Fruit fly (Drosophila melanogaster) whole organism, prepupa: ENCODE data around the gene Sas-6.

Experiments used
- Blimp-1 ChIP-seq: fragments of 200-800 bp; sonication (Bioruptor generic); optimal IDR thresholded peaks from 3 replicates; lab custom pipeline; 2017; ENCODE audit warnings: missing biosample characterization, missing genetic modification characterization, mild to moderate bottlenecking, moderate library complexity, missing genetic modification reagents
- CG10669 ChIP-seq: fragments of 200-800 bp; sonication (Bioruptor generic); optimal IDR thresholded peaks from 3 replicates; lab custom pipeline; 2018; ENCODE audit warnings: missing biosample characterization, mild to moderate bottlenecking, missing genetic modification characterization, moderate library complexity
- CG11294 ChIP-seq: fragments of 200-800 bp; sonication (Bioruptor generic); IDR thresholded peaks from 2 replicates; pipeline ENCODE4 v1.3.6; 2022; ENCODE audit warnings: missing biosample characterization, missing genetic modification characterization
- CG15336 ChIP-seq: fragments of 200-800 bp; sonication (Bioruptor generic); IDR thresholded peaks from 2 replicates; pipeline ENCODE4 v1.3.6; 2022; ENCODE audit warnings: missing biosample characterization, missing genetic modification characterization
- CG31627 ChIP-seq: fragments of 200-800 bp; sonication (Bioruptor generic); optimal IDR thresholded peaks from 3 replicates; lab custom pipeline; 2016; ENCODE audit warnings: missing biosample characterization, missing genetic modification characterization
- CG32006 ChIP-seq: fragments of 200-800 bp; sonication (Bioruptor generic); optimal IDR thresholded peaks from 3 replicates; lab custom pipeline; 2017; ENCODE audit warnings: missing biosample characterization, mild to moderate bottlenecking, missing genetic modification characterization
- CG34406 ChIP-seq: fragments of 200-800 bp; sonication (Bioruptor generic); optimal IDR thresholded peaks from 3 replicates; lab custom pipeline; 2016; ENCODE audit warnings: missing biosample characterization, missing genetic modification characterization
- CG3919 ChIP-seq: fragments of 200-800 bp; sonication (Bioruptor generic); optimal IDR thresholded peaks from 3 replicates; lab custom pipeline; 2016; ENCODE audit warnings: missing biosample characterization, missing genetic modification characterization
- CG4318 ChIP-seq: fragments of 200-800 bp; sonication (Bioruptor generic); optimal IDR thresholded peaks from 3 replicates; lab custom pipeline; 2017; ENCODE audit warnings: missing biosample characterization, mild to moderate bottlenecking, missing genetic modification characterization
- CG6792 ChIP-seq: fragments of 200-800 bp; sonication (Bioruptor generic); optimal IDR thresholded peaks from 3 replicates; lab custom pipeline; 2016; ENCODE audit warnings: missing biosample characterization, missing genetic modification characterization
- CG6808 ChIP-seq: fragments of 200-800 bp; sonication (Bioruptor generic); optimal IDR thresholded peaks from 3 replicates; lab custom pipeline; 2017; ENCODE audit warnings: missing biosample characterization, missing genetic modification characterization, mild to moderate bottlenecking, moderate library complexity, missing genetic modification reagents
- CG6854 ChIP-seq: fragments of 200-800 bp; sonication (Bioruptor generic); optimal IDR thresholded peaks from 2 replicates; lab custom pipeline; 2017; ENCODE audit warnings: missing biosample characterization, mild to moderate bottlenecking, missing genetic modification characterization
- CG8119 ChIP-seq: fragments of 200-800 bp; sonication (Bioruptor generic); IDR thresholded peaks from 3 replicates; pipeline ENCODE4 v1.3.6; 2022; ENCODE audit warnings: missing biosample characterization, missing genetic modification characterization
- CG8632 ChIP-seq: fragments of 200-800 bp; sonication (Bioruptor generic); optimal IDR thresholded peaks from 3 replicates; lab custom pipeline; 2016; ENCODE audit warnings: missing biosample characterization, missing genetic modification characterization
- CG9139 ChIP-seq: fragments of 200-800 bp; sonication (Bioruptor generic); optimal IDR thresholded peaks from 3 replicates; lab custom pipeline; 2017; ENCODE audit warnings: missing biosample characterization, mild to moderate bottlenecking, missing genetic modification characterization
- Eip75B ChIP-seq: fragments of 200-800 bp; sonication (Bioruptor generic); optimal IDR thresholded peaks from 3 replicates; lab custom pipeline; 2016; ENCODE audit warnings: missing biosample characterization, missing genetic modification characterization
- Eip78C ChIP-seq: fragments of 200-800 bp; sonication (Bioruptor generic); peaks from one replicate; lab custom pipeline; 2016; ENCODE audit warnings: missing biosample characterization, missing genetic modification characterization
- Eip93F ChIP-seq: fragments of 200-800 bp; sonication (Bioruptor generic); optimal IDR thresholded peaks from 2 replicates; lab custom pipeline; 2016; ENCODE audit warnings: missing biosample characterization, mild to moderate bottlenecking, missing genetic modification characterization
- Ets21C ChIP-seq: fragments of 200-800 bp; sonication (Bioruptor generic); optimal IDR thresholded peaks from 3 replicates; lab custom pipeline; 2016; ENCODE audit warnings: missing biosample characterization, missing genetic modification characterization
- Ets96B ChIP-seq: fragments of 200-800 bp; optimal IDR thresholded peaks from 2 replicates; lab custom pipeline; 2019; ENCODE audit warnings: missing biosample characterization, mild to moderate bottlenecking, missing genetic modification characterization, moderate library complexity
- Gug ChIP-seq: fragments of 200-800 bp; sonication (Bioruptor generic); IDR thresholded peaks from 2 replicates; pipeline ENCODE4 v1.3.6; 2022; ENCODE audit warnings: missing biosample characterization, missing genetic modification characterization
- Hr38 ChIP-seq: sonication (Bioruptor generic); optimal IDR thresholded peaks from 2 replicates; lab custom pipeline; 2016; ENCODE audit warnings: missing biosample characterization, missing genetic modification characterization
- Hr39 ChIP-seq: fragments of 200-800 bp; sonication (Bioruptor generic); optimal IDR thresholded peaks from 2 replicates; lab custom pipeline; 2016; ENCODE audit warnings: missing biosample characterization, missing genetic modification characterization
- Hr4 ChIP-seq: fragments of 200-800 bp; sonication (Bioruptor generic); optimal IDR thresholded peaks from 3 replicates; lab custom pipeline; 2016; ENCODE audit warnings: missing biosample characterization, missing genetic modification characterization
- Lpt ChIP-seq: fragments of 200-800 bp; sonication (Bioruptor generic); optimal IDR thresholded peaks from 3 replicates; lab custom pipeline; 2016; ENCODE audit warnings: missing biosample characterization, missing genetic modification characterization
- Met ChIP-seq: fragments of 200-800 bp; sonication (Bioruptor generic); optimal IDR thresholded peaks from 3 replicates; lab custom pipeline; 2016; ENCODE audit warnings: missing biosample characterization, missing genetic modification characterization
- OdsH ChIP-seq: fragments of 200-800 bp; sonication (Bioruptor generic); optimal IDR thresholded peaks from 3 replicates; lab custom pipeline; 2016; ENCODE audit warnings: missing biosample characterization, missing genetic modification characterization
- Smox ChIP-seq: fragments of 200-800 bp; sonication (Bioruptor generic); optimal IDR thresholded peaks from 3 replicates; lab custom pipeline; 2016; ENCODE audit warnings: missing biosample characterization, missing genetic modification characterization
- Sox102F ChIP-seq: fragments of 200-800 bp; sonication (Bioruptor generic); optimal IDR thresholded peaks from 2 replicates; lab custom pipeline; 2016; ENCODE audit warnings: missing biosample characterization, mild to moderate bottlenecking, missing genetic modification characterization
- Sox15 ChIP-seq: fragments of 200-800 bp; sonication (Bioruptor generic); optimal IDR thresholded peaks from 3 replicates; lab custom pipeline; 2016; ENCODE audit warnings: missing biosample characterization, missing genetic modification characterization
- achi ChIP-seq: fragments of 200-800 bp; sonication (Bioruptor generic); optimal IDR thresholded peaks from 3 replicates; lab custom pipeline; 2016; ENCODE audit warnings: missing biosample characterization, missing genetic modification characterization
- acj6 ChIP-seq: fragments of 200-800 bp; sonication (Bioruptor generic); optimal IDR thresholded peaks from 3 replicates; lab custom pipeline; 2016; ENCODE audit warnings: missing biosample characterization, missing genetic modification characterization
- cyc ChIP-seq: fragments of 200-800 bp; sonication (Bioruptor generic); optimal IDR thresholded peaks from 3 replicates; lab custom pipeline; 2016; ENCODE audit warnings: missing biosample characterization, missing genetic modification characterization
- dac ChIP-seq: fragments of 200-800 bp; sonication (Bioruptor generic); optimal IDR thresholded peaks from 2 replicates; lab custom pipeline; 2017; ENCODE audit warnings: missing biosample characterization, mild to moderate bottlenecking, missing genetic modification characterization
- dsx ChIP-seq: fragments of 200-800 bp; optimal IDR thresholded peaks from 3 replicates; lab custom pipeline; 2019; ENCODE audit warnings: missing biosample characterization, mild to moderate bottlenecking, missing genetic modification characterization, moderate library complexity; ENCODE audit not compliant: poor library complexity, severe bottlenecking
- eg ChIP-seq: fragments of 200-800 bp; sonication (Bioruptor generic); IDR thresholded peaks from 3 replicates; pipeline ENCODE4 v1.3.6; 2022; ENCODE audit warnings: missing biosample characterization, missing genetic modification characterization
- esn ChIP-seq: fragments of 200-800 bp; sonication (Bioruptor generic); optimal IDR thresholded peaks from 2 replicates; lab custom pipeline; 2016; ENCODE audit warnings: missing biosample characterization, mild to moderate bottlenecking, missing genetic modification characterization, moderate library complexity
- fd59A ChIP-seq: fragments of 200-800 bp; sonication (Bioruptor generic); optimal IDR thresholded peaks from 2 replicates; lab custom pipeline; 2017; ENCODE audit warnings: missing biosample characterization, mild to moderate bottlenecking, missing genetic modification characterization, missing genetic modification reagents
- fd85E ChIP-seq: fragments of 200-800 bp; sonication (Bioruptor generic); optimal IDR thresholded peaks from 3 replicates; lab custom pipeline; 2016; ENCODE audit warnings: missing biosample characterization, missing genetic modification characterization
- fkh ChIP-seq: fragments of 200-800 bp; sonication (Bioruptor generic); optimal IDR thresholded peaks from 3 replicates; lab custom pipeline; 2017; ENCODE audit warnings: missing biosample characterization, mild to moderate bottlenecking, missing genetic modification characterization, moderate library complexity
- lz ChIP-seq: fragments of 200-800 bp; sonication (Bioruptor generic); optimal IDR thresholded peaks from 3 replicates; lab custom pipeline; 2016; ENCODE audit warnings: missing biosample characterization, missing genetic modification characterization
- net ChIP-seq: fragments of 200-800 bp; sonication (Bioruptor generic); optimal IDR thresholded peaks from 3 replicates; lab custom pipeline; 2016; ENCODE audit warnings: missing biosample characterization, missing genetic modification characterization
- pdm3 ChIP-seq: fragments of 200-800 bp; sonication (Bioruptor generic); optimal IDR thresholded peaks from 3 replicates; lab custom pipeline; 2016; ENCODE audit warnings: missing biosample characterization, missing genetic modification characterization
- salr ChIP-seq, 2 experiments: fragments of 200-800 bp; sonication (Bioruptor generic); optimal IDR thresholded peaks; 3 replicates each; lab custom pipeline; 2016 to 2018; ENCODE audit warnings: missing biosample characterization in 2 of 2, missing genetic modification characterization in 2 of 2, mild to moderate bottlenecking in 1 of 2
- ss ChIP-seq, 2 experiments: fragments of 200-800 bp; sonication (Bioruptor generic); optimal IDR thresholded peaks; 2 replicates in 1 of 2; 3 replicates in 1 of 2; lab custom pipeline; 2017 to 2018; ENCODE audit warnings: mild to moderate bottlenecking in 2 of 2, missing biosample characterization in 2 of 2, missing genetic modification characterization in 2 of 2, moderate library complexity in 1 of 2
- svp ChIP-seq: fragments of 200-800 bp; sonication (Bioruptor generic); peaks from one replicate; lab custom pipeline; 2016; ENCODE audit warnings: missing biosample characterization, missing genetic modification characterization
- topi ChIP-seq: fragments of 200-800 bp; sonication (Bioruptor generic); optimal IDR thresholded peaks from 3 replicates; lab custom pipeline; 2016; ENCODE audit warnings: missing biosample characterization, missing genetic modification characterization
- vri ChIP-seq: fragments of 200-800 bp; sonication (Bioruptor generic); optimal IDR thresholded peaks from 3 replicates; lab custom pipeline; 2016; ENCODE audit warnings: missing biosample characterization, mild to moderate bottlenecking, missing genetic modification characterization

Gene Sas-6

DNA sequence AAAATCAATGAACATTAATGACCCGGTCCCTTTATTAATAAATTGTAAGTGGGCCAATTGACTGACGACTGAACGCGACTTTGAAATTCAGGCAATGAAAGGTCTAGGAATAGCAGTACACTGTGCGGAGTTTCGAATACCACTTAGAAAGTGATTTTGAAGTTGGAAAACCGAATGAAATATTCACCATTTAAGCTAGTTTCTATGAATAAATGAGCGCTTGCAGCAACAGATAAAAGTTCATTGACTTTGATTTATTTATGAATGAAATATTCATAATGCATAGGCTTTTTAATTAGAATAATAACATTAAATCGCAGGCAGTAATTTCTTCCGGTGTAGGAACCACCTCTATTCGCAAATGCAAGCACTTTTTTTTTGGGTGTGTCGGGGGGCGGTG lies 25.9 kb downstream of the Sas-6 start (continued):
- TF ChIP-seq svp (peak; percentile 52), dsx (GFP tag; lab: Kevin White, UChicago) (no peak), CG6808 (no peak), esn (GFP tag; lab: Kevin White, UChicago) (peak; percentile 18), salr (GFP tag; optimal IDR thresholded peaks at IDR 0.05; lab: Kevin White, UChicago) (no peak), CG32006 (GFP tag; lab: Kevin White, UChicago) (peak; percentile 62), OdsH (GFP tag; lab: Kevin White, UChicago) (no peak), Blimp-1 (GFP tag; lab: Kevin White, UChicago) (no peak), CG34406 (peak; percentile 17), CG3919 (peak; percentile 31), CG15336 (GFP tag; lab: Robert Waterston, UW) (peak; percentile 72), lz (GFP tag; lab: Kevin White, UChicago) (peak; percentile 11)

- TF ChIP-seq Eip78C (peak; percentile 80), Sox15 (GFP tag; lab: Kevin White, UChicago) (no peak), topi (peak; percentile 10), Met (no peak), Lpt (GFP tag; lab: Kevin White, UChicago) (peak; percentile 68), cyc (GFP tag; lab: Kevin White, UChicago) (no peak), acj6 (GFP tag; lab: Kevin White, UChicago) (no peak), fd85E (GFP tag; lab: Kevin White, UChicago) (no peak), svp (no peak), CG15336 (GFP tag; lab: Robert Waterston, UW) (peak; percentile 74), CG8632 (GFP tag; lab: Kevin White, UChicago) (no peak), Sox102F (GFP tag; lab: Kevin White, UChicago) (no peak), CG6792 (GFP tag; lab: Kevin White, UChicago) (no peak), CG31627 (no peak), Ets96B (tag; lab: Kevin White, UChicago) (no peak), Blimp-1 (GFP tag; lab: Kevin White, UChicago) (peak; percentile 99), CG34406 (peak; percentile 4), fd59A (GFP tag; lab: Kevin White, UChicago) (no peak), CG32006 (GFP tag; lab: Kevin White, UChicago) (no peak), Hr4 (GFP tag; lab: Kevin White, UChicago) (no peak), CG4318 (GFP tag; lab: Kevin White, UChicago) (no peak), dac (no peak), Gug (GFP tag; lab: Robert Waterston, UW) (no peak), vri (GFP tag; lab: Kevin White, UChicago) (no peak), Hr38 (GFP tag; lab: Kevin White, UChicago) (no peak), Smox (GFP tag; lab: Kevin White, UChicago) (no peak), pdm3 (GFP tag; lab: Kevin White, UChicago) (no peak), Hr39 (GFP tag; lab: Kevin White, UChicago) (no peak), Ets21C (GFP tag; lab: Kevin White, UChicago) (no peak), CG10669 (GFP tag; lab: Kevin White, UChicago) (peak; percentile 35), CG11294 (GFP tag; lab: Robert Waterston, UW) (no peak), CG9139 (GFP tag; lab: Kevin White, UChicago) (no peak), fkh (GFP tag; lab: Kevin White, UChicago) (no peak), achi (no peak), salr (GFP tag; optimal IDR thresholded peaks at IDR 0.05; lab: Kevin White, UChicago) (no peak), net (GFP tag; lab: Kevin White, UChicago) (no peak), dsx (GFP tag; lab: Kevin White, UChicago) (no peak), Eip93F (GFP tag; lab: Kevin White, UChicago) (no peak), CG6854 (GFP tag; lab: Kevin White, UChicago) (peak; percentile 92), CG8119 (GFP tag; lab: Robert Waterston, UW) (peak; percentile 63; the same call in 2 of the 3 replicates), ss (GFP tag; optimal IDR thresholded peaks at IDR 0.05; lab: Kevin White, UChicago) (no peak), Eip75B (GFP tag; lab: Kevin White, UChicago) (no peak), eg (GFP tag; lab: Robert Waterston, UW) (peak; percentile 62; the same call in 2 of the 3 replicates)
These were observed 26.6 kb downstream of the Sas-6 start, which contains the start of gene Mgat2 for dm6 chr3R:30021559-30022451. Mgat2 (minus strand) TSS chr3R:30022221.
